Worm (Caenorhabditis elegans) whole organism, midembryonic: Measurements from ENCODE around the gene ZK616.1.

Source experiments
- cog-1 ChIP-seq: sonication (generic microtip); optimal IDR thresholded peaks from 2 replicates; lab custom pipeline; 2016; ENCODE audit warnings: missing genetic modification characterization, missing compliant biosample characterization
- flt-1 ChIP-seq: fragments of 200-800 bp; sonication (Bioruptor generic); IDR thresholded peaks from 2 replicates; pipeline ENCODE4 v1.3.6; 2022; ENCODE audit warnings: missing genetic modification characterization, missing compliant biosample characterization
- klf-2 ChIP-seq: fragments of 200-800 bp; sonication (Bioruptor generic); conservative IDR thresholded peaks from 2 replicates; pipeline ENCODE4 v1.3.6; 2022; ENCODE audit warnings: missing genetic modification reagents, missing genetic modification characterization, missing compliant biosample characterization
- med-1 ChIP-seq: sonication (generic microtip); optimal IDR thresholded peaks from 2 replicates; lab custom pipeline; 2017; ENCODE audit warnings: missing genetic modification characterization, mild to moderate bottlenecking, missing compliant biosample characterization, antibody characterized with exemption, missing genetic modification reagents; ENCODE audit not compliant: insufficient read depth
- ref-1 ChIP-seq: fragments of 200-800 bp; sonication (Bioruptor generic); conservative IDR thresholded peaks from 2 replicates; pipeline ENCODE4 v1.3.6; 2022; ENCODE audit warnings: missing genetic modification reagents, missing genetic modification characterization, missing compliant biosample characterization
- ztf-29 ChIP-seq: fragments of 200-800 bp; sonication (Bioruptor generic); IDR thresholded peaks from 2 replicates; pipeline ENCODE4 v1.3.6; 2022; ENCODE audit warnings: missing genetic modification reagents, missing genetic modification characterization, missing compliant biosample characterization

- TF ChIP-seq cog-1 (tag; lab: Kevin White, UChicago) (no peak), ztf-29 (GFP tag; lab: Robert Waterston, UW) (no peak), ref-1 (GFP tag; lab: Robert Waterston, UW) (no peak), flt-1 (GFP tag; lab: Robert Waterston, UW) (no peak), med-1 (GFP tag; lab: Kevin White, UChicago) (no peak), klf-2 (GFP tag; lab: Robert Waterston, UW) (no peak)
Measured at ce11 chrIV:5391507-5392057, 9.1 kb upstream of the ZK616.1 start, which contains the start of the genes htp-1 and ZK616.5.
